Fruit fly (Drosophila melanogaster) whole organism, embryonic: Measurements from ENCODE around the gene CG15480.

Experiments used
- CG10543 ChIP-seq: fragments of 200-800 bp; sonication (Bioruptor generic); optimal IDR thresholded peaks from 3 replicates; lab custom pipeline; 2017; ENCODE audit warnings: missing biosample characterization, mild to moderate bottlenecking, missing genetic modification characterization, moderate library complexity
- CG33557 ChIP-seq: fragments of 200-800 bp; sonication (Bioruptor generic); optimal IDR thresholded peaks from 2 replicates; lab custom pipeline; 2019; ENCODE audit warnings: missing biosample characterization, mild to moderate bottlenecking, missing genetic modification characterization, moderate library complexity
- CG5245 ChIP-seq: fragments of 200-800 bp; sonication (Bioruptor generic); optimal IDR thresholded peaks from 3 replicates; lab custom pipeline; 2016; ENCODE audit warnings: missing biosample characterization, missing genetic modification characterization
- CG8290 ChIP-seq, 3 experiments: fragments of 200-800 bp; sonication (Bioruptor generic); optimal IDR thresholded peaks; 2 replicates each; lab custom pipeline; 2016 to 2019; ENCODE audit warnings: missing biosample characterization in 3 of 3, missing genetic modification characterization in 3 of 3, mild to moderate bottlenecking in 2 of 3, moderate library complexity in 1 of 3
- NC2β ChIP-seq: fragments of 200-800 bp; sonication (Bioruptor generic); optimal IDR thresholded peaks from 2 replicates; lab custom pipeline; 2016; ENCODE audit warnings: missing biosample characterization, missing genetic modification characterization
- bsh ChIP-seq, 2 experiments: fragments of 200-800 bp; sonication (Bioruptor generic); optimal IDR thresholded peaks; 2 replicates each; lab custom pipeline; 2017 to 2018; ENCODE audit warnings: mild to moderate bottlenecking in 2 of 2, missing biosample characterization in 2 of 2, missing genetic modification characterization in 2 of 2, moderate library complexity in 1 of 2
- chinmo ChIP-seq: fragments of 200-800 bp; sonication (Bioruptor generic); IDR thresholded peaks from 4 replicates; pipeline ENCODE4 v1.3.6; 2022; ENCODE audit warnings: missing biosample characterization, missing genetic modification characterization; ENCODE audit not compliant: partially characterized antibody
- en ChIP-seq: fragments of 200-800 bp; sonication (Bioruptor generic); optimal IDR thresholded peaks from 2 replicates; lab custom pipeline; 2016; ENCODE audit warnings: missing biosample characterization, missing genetic modification characterization
- esg ChIP-seq: fragments of 200-800 bp; sonication (Bioruptor generic); conservative IDR thresholded peaks from 2 replicates; pipeline ENCODE4 v1.3.6; 2022; ENCODE audit warnings: missing biosample characterization, missing genetic modification characterization
- ftz-f1 ChIP-seq: fragments of 200-800 bp; sonication (Bioruptor generic); optimal IDR thresholded peaks from 2 replicates; lab custom pipeline; 2016; ENCODE audit warnings: missing biosample characterization, missing genetic modification characterization
- nom ChIP-seq: fragments of 200-800 bp; sonication (Bioruptor generic); optimal IDR thresholded peaks from 2 replicates; lab custom pipeline; 2017; ENCODE audit warnings: missing biosample characterization, missing genetic modification characterization, mild to moderate bottlenecking, moderate library complexity, missing genetic modification reagents
- prd ChIP-seq, 3 experiments: fragments of >200 bp in 2 of 3; fragments of 200-800 bp in 1 of 3; sonication (Bioruptor generic) in 1 of 3; optimal IDR thresholded peaks in 2 of 3; IDR thresholded peaks in 1 of 3; 2 replicates in 2 of 3; 3 replicates in 1 of 3; pipeline versions ENCODE4 v1.3.6 to Lab custom; 2017 to 2022; ENCODE audit warnings: missing biosample characterization in 1 of 3, missing genetic modification characterization in 1 of 3

DNA sequence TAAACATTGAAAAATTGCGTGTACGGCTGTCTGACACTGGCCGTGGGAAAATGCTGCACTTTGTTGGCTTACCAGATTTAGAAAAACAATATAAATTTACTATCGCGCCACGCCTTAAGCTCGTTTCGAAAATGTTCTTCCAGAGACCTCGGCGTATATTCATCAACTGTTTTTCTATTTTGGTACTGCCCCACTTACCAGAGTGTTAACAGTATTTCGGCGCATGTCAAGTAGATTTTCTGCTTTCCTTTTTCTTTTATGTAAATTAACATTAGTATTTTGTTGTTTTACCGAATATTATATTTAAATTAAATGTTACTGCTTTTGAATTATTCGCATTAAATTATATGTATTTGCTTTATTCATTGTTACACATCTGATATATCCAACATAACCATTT lies 10.1 kb downstream of the CG15480 start, which contains the start of gene kek4:
- TF ChIP-seq NC2β (GFP tag; lab: Kevin White, UChicago) = no peak
- TF ChIP-seq CG8290 (GFP tag; optimal IDR thresholded peaks at IDR 0.05; lab: Kevin White, UChicago) = no peak
- TF ChIP-seq CG8290 (tag; optimal IDR thresholded peaks at IDR 0.05; lab: Kevin White, UChicago) = no peak
- TF ChIP-seq ftz-f1 = no peak
- TF ChIP-seq CG5245 (GFP tag; lab: Kevin White, UChicago) = no peak
- no peak for TF ChIP-seq chinmo
- no peak for TF ChIP-seq bsh (GFP tag; optimal IDR thresholded peaks at IDR 0.05; lab: Kevin White, UChicago)
- TF ChIP-seq prd (optimal IDR thresholded peaks at IDR 0.05; lab: Kevin White, UChicago) = no peak
- no peak for TF ChIP-seq prd (GFP tag; IDR thresholded peaks at IDR 0.05; lab: Robert Waterston, UW)
- no peak for TF ChIP-seq CG10543
- no peak for TF ChIP-seq CG33557
- TF ChIP-seq en (GFP tag; lab: Kevin White, UChicago) = no peak
- TF ChIP-seq esg (GFP tag; lab: Robert Waterston, UW) = no peak
- no peak for TF ChIP-seq nom (GFP tag; lab: Kevin White, UChicago)
